ENCODE assay signal across 2 fruit fly cellular contexts in genomic region chr3R:20773174-20773573, dm6.
TF ChIP-seq lines count a peak whose summit lies in the region.

No protein-coding gene starts in this region.

TF ChIP-seq in whole organism, embryonic, 481 proteins besides CTCF, POLR2A, EP300 and RAD21 (continued from another document):
- TF ChIP-seq Bgb (GFP tag; IDR thresholded peaks at IDR 0.05; lab: Robert Waterston, UW; ENCODE audit: partially characterized antibody): no peak
- TF ChIP-seq zf30C (GFP tag; optimal IDR thresholded peaks at IDR 0.05; lab: Kevin White, UChicago): peak; percentile 19
- no peak for TF ChIP-seq psq (GFP tag; optimal IDR thresholded peaks at IDR 0.05; lab: Kevin White, UChicago)
- TF ChIP-seq nmo (GFP tag; optimal IDR thresholded peaks at IDR 0.05; lab: Kevin White, UChicago): no peak

TF ChIP-seq in whole organism, prepupa, 60 proteins besides CTCF, POLR2A, EP300 and RAD21 (continued from another document):
- TF ChIP-seq net (GFP tag; optimal IDR thresholded peaks at IDR 0.05; lab: Kevin White, UChicago) (peak; percentile 6), Eip75B (GFP tag; optimal IDR thresholded peaks at IDR 0.05; lab: Kevin White, UChicago) (peak; percentile 65), acj6 (GFP tag; optimal IDR thresholded peaks at IDR 0.05; lab: Kevin White, UChicago) (peak; percentile 39), Sox15 (GFP tag; optimal IDR thresholded peaks at IDR 0.05; lab: Kevin White, UChicago) (no peak), svp (GFP tag; lab: Kevin White, UChicago) (peak; percentile 69), Hr39 (GFP tag; optimal IDR thresholded peaks at IDR 0.05; lab: Kevin White, UChicago) (no peak), Ets21C (GFP tag; optimal IDR thresholded peaks at IDR 0.05; lab: Kevin White, UChicago) (no peak), CG10631 (GFP tag; optimal IDR thresholded peaks at IDR 0.05; lab: Kevin White, UChicago) (peak; percentile 46), Ets96B (tag; optimal IDR thresholded peaks at IDR 0.05; lab: Kevin White, UChicago) (peak; percentile 47), CG3032 (tag; optimal IDR thresholded peaks at IDR 0.05; lab: Kevin White, UChicago) (peak; percentile 40)
